Fruit fly (Drosophila melanogaster) whole organism, wandering third instar larva: ENCODE measurements around the gene ru.

ENCODE experiments used
- Abd-B ChIP-seq: fragments of >200 bp; optimal IDR thresholded peaks from 2 replicates; lab custom pipeline; 2017; ENCODE audit warnings: missing biosample characterization, missing genetic modification characterization
- Dfd ChIP-seq: fragments of >200 bp; optimal IDR thresholded peaks from 2 replicates; lab custom pipeline; 2017; ENCODE audit warnings: missing biosample characterization, missing genetic modification characterization
- GATAd ChIP-seq: sonication (Bioruptor generic); optimal IDR thresholded peaks from 2 replicates; lab custom pipeline; 2016; ENCODE audit warnings: missing biosample characterization, missing genetic modification characterization
- Jra ChIP-seq: sonication (Bioruptor generic); optimal IDR thresholded peaks from 2 replicates; lab custom pipeline; 2016; ENCODE audit warnings: missing biosample characterization, missing genetic modification characterization
- Sp1 ChIP-seq: fragments of 200-800 bp; sonication (Bioruptor generic); optimal IDR thresholded peaks from 3 replicates; lab custom pipeline; 2019; ENCODE audit warnings: missing biosample characterization, mild to moderate bottlenecking, missing genetic modification characterization, moderate library complexity
- h ChIP-seq: fragments of 200-800 bp; sonication (Bioruptor generic); optimal IDR thresholded peaks from 3 replicates; lab custom pipeline; 2016; ENCODE audit warnings: missing biosample characterization, mild to moderate bottlenecking, missing genetic modification characterization
- psq ChIP-seq: fragments of 200-800 bp; sonication (Bioruptor generic); optimal IDR thresholded peaks from 3 replicates; lab custom pipeline; 2017; ENCODE audit warnings: missing biosample characterization, mild to moderate bottlenecking, missing genetic modification characterization, moderate library complexity
- rgr ChIP-seq: fragments of 200-800 bp; sonication (Bioruptor generic); optimal IDR thresholded peaks from 3 replicates; lab custom pipeline; 2016; ENCODE audit warnings: missing biosample characterization, mild to moderate bottlenecking, missing genetic modification characterization
- tai ChIP-seq: sonication (Bioruptor generic); optimal IDR thresholded peaks from 2 replicates; lab custom pipeline; 2016; ENCODE audit warnings: missing biosample characterization, missing genetic modification characterization
- usp ChIP-seq: fragments of >200 bp; optimal IDR thresholded peaks from 2 replicates; lab custom pipeline; 2017; ENCODE audit warnings: missing biosample characterization, missing genetic modification characterization
- woc ChIP-seq: sonication (Bioruptor generic); optimal IDR thresholded peaks from 2 replicates; lab custom pipeline; 2016; ENCODE audit warnings: missing biosample characterization, mild to moderate bottlenecking, missing genetic modification characterization

DNA sequence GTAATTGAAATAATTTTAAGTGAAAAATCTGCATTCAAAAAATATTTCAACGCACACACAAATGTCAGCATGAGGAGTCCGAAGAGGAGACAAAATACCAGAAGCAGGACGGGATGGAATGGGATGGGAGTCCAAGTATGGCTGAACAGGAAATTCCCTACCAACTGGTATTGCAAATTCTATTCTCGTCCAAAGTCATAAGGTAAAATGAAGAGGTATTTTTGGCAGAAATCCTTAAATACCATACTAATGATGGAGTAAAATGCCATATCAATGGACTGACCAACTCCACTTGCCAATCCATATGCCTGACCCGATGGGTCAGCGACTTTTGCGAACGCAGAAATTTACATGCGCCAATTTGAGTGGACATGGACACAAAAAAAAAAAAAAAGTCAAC is 18.4 kb downstream of the ru start:
- TF ChIP-seq h (GFP tag; lab: Kevin White, UChicago) (peak; percentile 60), Abd-B (GFP tag; lab: Kevin White, UChicago) (no peak), GATAd (GFP tag; lab: Kevin White, UChicago) (no peak), rgr (GFP tag; lab: Kevin White, UChicago) (peak; percentile 24), usp (no peak), Dfd (GFP tag; lab: Kevin White, UChicago) (no peak), tai (GFP tag; lab: Kevin White, UChicago) (no peak), Sp1 (GFP tag; lab: Kevin White, UChicago) (peak; percentile 44), Jra (GFP tag; lab: Kevin White, UChicago) (no peak), woc (GFP tag; lab: Kevin White, UChicago) (peak; percentile 39), psq (GFP tag; lab: Kevin White, UChicago) (no peak)
